Fruit fly (Drosophila melanogaster): Measurements from ENCODE around the gene CG15337.

dm6 chrX:8177742-8178141, 17.9 kb downstream of the CG15337 start:
- TF ChIP-seq CTCF (optimal IDR thresholded peaks at IDR 0.05) (no peak), CG8478 (optimal IDR thresholded peaks at IDR 0.05) (no peak)
